Fruit fly (Drosophila melanogaster): Measurements from ENCODE around the gene GATAd.

- no peak for TF ChIP-seq Lpt (GFP tag; optimal IDR thresholded peaks at IDR 0.05)
- no peak for TF ChIP-seq Hr38 (GFP tag; optimal IDR thresholded peaks at IDR 0.05)
- TF ChIP-seq pdm3 (GFP tag; optimal IDR thresholded peaks at IDR 0.05), result no peak
- no peak for TF ChIP-seq CG11294 (GFP tag; IDR thresholded peaks at IDR 0.05)
- no peak for TF ChIP-seq CG10631 (GFP tag; optimal IDR thresholded peaks at IDR 0.05)
- no peak for TF ChIP-seq lz (GFP tag; optimal IDR thresholded peaks at IDR 0.05)
Measured at dm6 chr2L:10373605-10374269, 40.2 kb downstream of the GATAd start, which contains the start of gene rho-5.

Data from whole organism, prepupa.